Worm (Caenorhabditis elegans): Measurements from ENCODE around the gene ZK131.11.

ce11 chrII:13752016-13752415 lies 40.0 kb upstream of the ZK131.11 start, which contains the start of gene arrd-14:
- TF ChIP-seq elt-1 (tag; optimal IDR thresholded peaks at IDR 0.05; ENCODE audit: borderline replicate concordance, insufficient read depth) (no peak), pha-4 (tag; optimal IDR thresholded peaks at IDR 0.05) (no peak), drap-1 (GFP tag; optimal IDR thresholded peaks at IDR 0.05) (no peak), mls-2 (tag; optimal IDR thresholded peaks at IDR 0.05) (no peak), unc-39 (tag; optimal IDR thresholded peaks at IDR 0.05) (no peak), mab-5 (tag; optimal IDR thresholded peaks at IDR 0.05) (no peak), hlh-1 (tag; optimal IDR thresholded peaks at IDR 0.05) (no peak)
